Fruit fly (Drosophila melanogaster) whole organism, embryonic: ENCODE data around the gene a10.

Experiments used
- B-H2 ChIP-seq: fragments of 200-800 bp; sonication (Bioruptor generic); optimal IDR thresholded peaks from 2 replicates; lab custom pipeline; 2018; ENCODE audit warnings: missing biosample characterization, mild to moderate bottlenecking, missing genetic modification characterization
- Blimp-1 ChIP-seq: fragments of 200-800 bp; sonication (Bioruptor generic); optimal IDR thresholded peaks from 3 replicates; lab custom pipeline; 2018; ENCODE audit warnings: missing biosample characterization, missing genetic modification characterization, mild to moderate bottlenecking, moderate library complexity, missing genetic modification reagents
- CG10274 ChIP-seq: fragments of 200-800 bp; sonication (Bioruptor generic); optimal IDR thresholded peaks from 3 replicates; lab custom pipeline; 2017; ENCODE audit warnings: missing biosample characterization, mild to moderate bottlenecking, missing genetic modification characterization
- CG10366 ChIP-seq: fragments of 200-800 bp; sonication (Bioruptor generic); IDR thresholded peaks from 2 replicates; pipeline ENCODE4 v1.3.6; 2022; ENCODE audit warnings: missing biosample characterization, missing genetic modification characterization
- CG12236 ChIP-seq: fragments of 200-800 bp; sonication (Bioruptor generic); optimal IDR thresholded peaks from 2 replicates; lab custom pipeline; 2016; ENCODE audit warnings: missing biosample characterization, missing genetic modification characterization
- CG13123 ChIP-seq: fragments of 200-800 bp; sonication (Bioruptor generic); optimal IDR thresholded peaks from 2 replicates; lab custom pipeline; 2016; ENCODE audit warnings: missing biosample characterization, missing genetic modification characterization
- CG13894 ChIP-seq: fragments of 200-800 bp; sonication (Bioruptor generic); optimal IDR thresholded peaks from 3 replicates; lab custom pipeline; 2018; ENCODE audit warnings: missing biosample characterization, mild to moderate bottlenecking, missing genetic modification characterization, moderate library complexity
- CG14667 ChIP-seq: fragments of 200-800 bp; sonication (Bioruptor generic); IDR thresholded peaks from 2 replicates; pipeline ENCODE4 v1.3.6; 2022; ENCODE audit warnings: missing biosample characterization, missing genetic modification characterization
- CG15479 ChIP-seq: fragments of 200-800 bp; sonication (Bioruptor generic); optimal IDR thresholded peaks from 3 replicates; lab custom pipeline; 2019; ENCODE audit warnings: missing biosample characterization, mild to moderate bottlenecking, missing genetic modification characterization, moderate library complexity
- CG15514 ChIP-seq: fragments of 200-800 bp; sonication (Bioruptor generic); optimal IDR thresholded peaks from 3 replicates; lab custom pipeline; 2017; ENCODE audit warnings: missing biosample characterization, missing genetic modification characterization, mild to moderate bottlenecking, moderate library complexity, missing genetic modification reagents
- CG2116 ChIP-seq: fragments of 200-800 bp; sonication (Bioruptor generic); optimal IDR thresholded peaks from 3 replicates; lab custom pipeline; 2018; ENCODE audit warnings: missing biosample characterization, mild to moderate bottlenecking, missing genetic modification characterization
- CG2678 ChIP-seq: fragments of 200-800 bp; sonication (Bioruptor generic); optimal IDR thresholded peaks from 3 replicates; lab custom pipeline; 2019; ENCODE audit warnings: missing biosample characterization, mild to moderate bottlenecking, missing genetic modification characterization, moderate library complexity
- CG30431 ChIP-seq: fragments of 200-800 bp; sonication (Bioruptor generic); optimal IDR thresholded peaks from 2 replicates; lab custom pipeline; 2017; ENCODE audit warnings: missing biosample characterization, missing genetic modification characterization
- CG3407 ChIP-seq: fragments of 200-800 bp; sonication (Bioruptor generic); optimal IDR thresholded peaks from 2 replicates; lab custom pipeline; 2018; ENCODE audit warnings: missing biosample characterization, mild to moderate bottlenecking, missing genetic modification characterization
- CG3838 ChIP-seq: fragments of 200-800 bp; sonication (Bioruptor generic); optimal IDR thresholded peaks from 3 replicates; lab custom pipeline; 2016; ENCODE audit warnings: missing biosample characterization, missing genetic modification characterization
- CG6175 ChIP-seq: fragments of 200-800 bp; sonication (Bioruptor generic); IDR thresholded peaks from 3 replicates; pipeline ENCODE4 v1.3.6; 2022; ENCODE audit warnings: missing biosample characterization, missing genetic modification characterization
- CG8478 ChIP-seq: fragments of >200 bp; optimal IDR thresholded peaks from 2 replicates; lab custom pipeline; 2018
- CG8765 ChIP-seq: fragments of 200-800 bp; sonication (Bioruptor generic); IDR thresholded peaks from 2 replicates; pipeline ENCODE4 v1.3.6; 2022; ENCODE audit warnings: missing biosample characterization, missing genetic modification characterization
- CG8924 ChIP-seq: fragments of 200-800 bp; optimal IDR thresholded peaks from 3 replicates; lab custom pipeline; 2019; ENCODE audit warnings: missing biosample characterization, mild to moderate bottlenecking, missing genetic modification characterization, moderate library complexity
- CG9609 ChIP-seq: fragments of 200-800 bp; sonication (Bioruptor generic); optimal IDR thresholded peaks from 3 replicates; lab custom pipeline; 2016; ENCODE audit warnings: missing biosample characterization, missing genetic modification characterization
- CG9932 ChIP-seq: fragments of 200-800 bp; sonication (Bioruptor generic); IDR thresholded peaks from 2 replicates; pipeline ENCODE4 v1.3.6; 2022; ENCODE audit warnings: missing biosample characterization, missing genetic modification characterization
- CHES-1-like ChIP-seq: fragments of 200-800 bp; sonication (Bioruptor generic); optimal IDR thresholded peaks from 2 replicates; lab custom pipeline; 2016; ENCODE audit warnings: missing biosample characterization, missing genetic modification characterization
- Dref ChIP-seq: fragments of 200-800 bp; sonication (Bioruptor generic); IDR thresholded peaks from 2 replicates; pipeline ENCODE4 v1.3.6; 2022; ENCODE audit warnings: missing biosample characterization, missing genetic modification characterization
- HLH54F ChIP-seq: fragments of 200-800 bp; sonication (Bioruptor generic); optimal IDR thresholded peaks from 3 replicates; lab custom pipeline; 2016; ENCODE audit warnings: missing biosample characterization, missing genetic modification characterization
- Hr51 ChIP-seq, 2 experiments: fragments of 200-800 bp; sonication (Bioruptor generic); optimal IDR thresholded peaks; 2 replicates in 1 of 2; 3 replicates in 1 of 2; lab custom pipeline; 2016 to 2018; ENCODE audit warnings: missing biosample characterization in 2 of 2, missing genetic modification characterization in 2 of 2, mild to moderate bottlenecking in 1 of 2, moderate library complexity in 1 of 2
- Hr78 ChIP-seq, 2 experiments: fragments of 200-800 bp in 1 of 2; fragments of >200 bp in 1 of 2; sonication (Bioruptor generic) in 1 of 2; optimal IDR thresholded peaks; 2 replicates each; lab custom pipeline; 2017 to 2019; ENCODE audit warnings: missing biosample characterization in 2 of 2, missing genetic modification characterization in 2 of 2, mild to moderate bottlenecking in 1 of 2, moderate library complexity in 1 of 2
- Nf-YB ChIP-seq: fragments of 200-800 bp; sonication (Bioruptor generic); optimal IDR thresholded peaks from 3 replicates; lab custom pipeline; 2019; ENCODE audit warnings: missing biosample characterization, mild to moderate bottlenecking, missing genetic modification characterization, moderate library complexity
- Optix ChIP-seq: fragments of 200-800 bp; sonication (Bioruptor generic); IDR thresholded peaks from 3 replicates; pipeline ENCODE4 v1.3.6; 2022; ENCODE audit warnings: missing biosample characterization, missing genetic modification characterization
- Scr ChIP-seq: fragments of 200-800 bp; sonication (Bioruptor generic); IDR thresholded peaks from 2 replicates; pipeline ENCODE4 v1.3.6; 2022; ENCODE audit warnings: missing biosample characterization, missing genetic modification characterization; ENCODE audit not compliant: partially characterized antibody
- Sry-δ ChIP-seq: fragments of 200-800 bp; sonication (Bioruptor generic); optimal IDR thresholded peaks from 2 replicates; lab custom pipeline; 2016; ENCODE audit warnings: missing biosample characterization, missing genetic modification characterization
- Tbp ChIP-seq: fragments of >200 bp; optimal IDR thresholded peaks from 2 replicates; lab custom pipeline; 2018; ENCODE audit warnings: missing biosample characterization, missing genetic modification characterization
- ap ChIP-seq: fragments of 200-800 bp; sonication (Bioruptor generic); IDR thresholded peaks from 2 replicates; pipeline ENCODE4 v1.3.6; 2022; ENCODE audit warnings: missing biosample characterization, missing genetic modification characterization
- br ChIP-seq: fragments of >200 bp; optimal IDR thresholded peaks from 2 replicates; lab custom pipeline; 2017
- btn ChIP-seq: fragments of 200-800 bp; sonication (Bioruptor generic); optimal IDR thresholded peaks from 2 replicates; lab custom pipeline; 2016; ENCODE audit warnings: missing biosample characterization, missing genetic modification characterization
- caup ChIP-seq: fragments of 200-800 bp; sonication (Bioruptor generic); optimal IDR thresholded peaks from 3 replicates; lab custom pipeline; 2017; ENCODE audit warnings: missing biosample characterization, mild to moderate bottlenecking, missing genetic modification characterization, moderate library complexity; ENCODE audit not compliant: severe bottlenecking
- croc ChIP-seq: fragments of 200-800 bp; sonication (Bioruptor generic); conservative IDR thresholded peaks from 3 replicates; pipeline ENCODE4 v1.3.6; 2022; ENCODE audit warnings: missing biosample characterization, missing genetic modification characterization
- exex ChIP-seq: fragments of 200-800 bp; sonication (Bioruptor generic); optimal IDR thresholded peaks from 4 replicates; lab custom pipeline; 2018; ENCODE audit warnings: missing biosample characterization, mild to moderate bottlenecking, missing genetic modification characterization, moderate library complexity
- ftz-f1 ChIP-seq: fragments of 200-800 bp; sonication (Bioruptor generic); optimal IDR thresholded peaks from 2 replicates; lab custom pipeline; 2016; ENCODE audit warnings: missing biosample characterization, missing genetic modification characterization
- gce ChIP-seq: fragments of 200-800 bp; sonication (Bioruptor generic); IDR thresholded peaks from 3 replicates; pipeline ENCODE4 v1.3.6; 2022; ENCODE audit warnings: missing biosample characterization, missing genetic modification characterization
- gfzf ChIP-seq: fragments of 200-800 bp; sonication (Bioruptor generic); optimal IDR thresholded peaks from 2 replicates; lab custom pipeline; 2016; ENCODE audit warnings: missing biosample characterization, mild to moderate bottlenecking, missing genetic modification characterization, moderate library complexity
- jigr1 ChIP-seq: fragments of 200-800 bp; sonication (Bioruptor generic); IDR thresholded peaks from 3 replicates; pipeline ENCODE4 v1.3.6; 2022; ENCODE audit warnings: missing biosample characterization, missing genetic modification characterization
- jing ChIP-seq: fragments of 200-800 bp; sonication (Bioruptor generic); optimal IDR thresholded peaks from 2 replicates; lab custom pipeline; 2018; ENCODE audit warnings: missing biosample characterization, mild to moderate bottlenecking, missing genetic modification characterization
- lbe ChIP-seq: fragments of 200-800 bp; sonication (Bioruptor generic); optimal IDR thresholded peaks from 2 replicates; lab custom pipeline; 2016; ENCODE audit warnings: missing biosample characterization, mild to moderate bottlenecking, missing genetic modification characterization
- mam ChIP-seq: fragments of 200-800 bp; sonication (Bioruptor generic); optimal IDR thresholded peaks from 3 replicates; lab custom pipeline; 2016; ENCODE audit warnings: missing biosample characterization, missing genetic modification characterization
- oc ChIP-seq: fragments of 200-800 bp; sonication (Bioruptor generic); optimal IDR thresholded peaks from 2 replicates; lab custom pipeline; 2018; ENCODE audit warnings: missing biosample characterization, mild to moderate bottlenecking, missing genetic modification characterization, moderate library complexity
- pan ChIP-seq, 4 experiments: fragments of >200 bp in 3 of 4; fragments of 200-800 bp in 1 of 4; sonication (Bioruptor generic) in 1 of 4; optimal IDR thresholded peaks in 3 of 4; IDR thresholded peaks in 1 of 4; 2 replicates each; pipeline versions ENCODE4 v1.3.6 to Lab custom; 2017 to 2022; ENCODE audit warnings: missing biosample characterization in 2 of 4, missing genetic modification characterization in 2 of 4, mixed read lengths in 1 of 4
- pita ChIP-seq: fragments of 200-800 bp; sonication (Bioruptor generic); optimal IDR thresholded peaks from 2 replicates; lab custom pipeline; 2017; ENCODE audit warnings: missing biosample characterization, mild to moderate bottlenecking, missing genetic modification characterization
- row ChIP-seq: fragments of 200-800 bp; sonication (Bioruptor generic); IDR thresholded peaks from 3 replicates; pipeline ENCODE4 v1.3.6; 2022; ENCODE audit warnings: missing biosample characterization, missing genetic modification characterization
- sens ChIP-seq: fragments of 200-800 bp; sonication (Bioruptor generic); peaks from one replicate; lab custom pipeline; 2016; ENCODE audit warnings: missing biosample characterization, missing genetic modification characterization
- sens-2 ChIP-seq: fragments of 200-800 bp; sonication (Bioruptor generic); IDR thresholded peaks from 2 replicates; pipeline ENCODE4 v1.3.6; 2022; ENCODE audit warnings: missing biosample characterization, missing genetic modification characterization
- tx ChIP-seq: fragments of 200-800 bp; sonication (Bioruptor generic); optimal IDR thresholded peaks from 2 replicates; lab custom pipeline; 2016; ENCODE audit warnings: missing biosample characterization, missing genetic modification characterization

a10 gene

DNA sequence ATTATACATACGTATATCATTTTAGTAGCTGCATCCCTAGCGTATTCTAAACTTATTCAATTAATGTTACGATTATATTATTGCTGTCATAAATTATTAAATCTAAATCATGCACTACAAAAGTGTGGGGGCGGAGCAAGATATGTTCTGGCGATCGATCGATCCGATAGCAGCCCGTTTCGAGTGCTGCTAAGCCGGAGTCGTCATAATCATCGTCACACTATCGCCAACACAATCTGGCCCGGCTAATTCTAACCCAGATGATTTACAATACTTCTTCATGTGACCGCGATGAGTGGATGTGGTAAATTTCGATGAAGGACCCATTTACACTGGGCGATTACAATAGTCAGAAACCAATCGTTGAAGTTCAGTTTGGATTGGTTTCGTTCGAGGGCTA lies 28.7 kb downstream of the a10 start (continued):
- TF ChIP-seq Scr, result no peak
- TF ChIP-seq Sry-δ (GFP tag; lab: Kevin White, UChicago), result no peak
- peak; percentile 94 for TF ChIP-seq exex (tag; lab: Kevin White, UChicago)
- TF ChIP-seq CG15479 (GFP tag; lab: Kevin White, UChicago), result no peak
- TF ChIP-seq CG14667 (GFP tag; lab: Robert Waterston, UW), result no peak
- no peak for TF ChIP-seq gce (GFP tag; lab: Robert Waterston, UW)
- no peak for TF ChIP-seq CG13123
- TF ChIP-seq Optix, result no peak
- TF ChIP-seq CG6175 (GFP tag; lab: Robert Waterston, UW), result no peak
- no peak for TF ChIP-seq B-H2 (GFP tag; lab: Kevin White, UChicago)
- TF ChIP-seq oc (tag; lab: Kevin White, UChicago), result no peak
- TF ChIP-seq sens-2 (GFP tag; lab: Robert Waterston, UW), result peak; percentile 14; the same call in 1 of the 2 replicates
- TF ChIP-seq CG3838 (GFP tag; lab: Kevin White, UChicago), result no peak
- TF ChIP-seq br (lab: Kevin White, UChicago), result no peak

DNA sequence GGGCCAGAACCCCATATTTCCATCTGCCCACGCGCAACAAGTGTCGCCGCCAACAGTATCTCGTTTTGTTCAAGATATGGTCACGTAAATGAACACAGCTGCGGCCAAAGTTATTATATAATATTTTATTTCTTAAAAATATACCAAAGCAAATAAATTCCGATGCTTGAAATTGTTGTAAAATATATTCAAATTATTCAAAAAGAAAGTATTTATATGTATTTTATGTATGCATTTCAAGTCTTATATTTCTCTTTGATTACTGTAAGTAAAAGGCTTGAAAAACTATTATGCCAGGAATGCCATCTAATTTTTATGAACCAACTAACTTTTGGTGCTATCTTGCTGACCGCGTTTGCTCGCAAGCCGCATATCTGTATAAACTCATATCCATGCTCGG lies 34.4 kb downstream of the a10 start:
- TF ChIP-seq Hr51 (GFP tag; optimal IDR thresholded peaks at IDR 0.05; lab: Kevin White, UChicago) (peak in 1 of 2 experiments; percentile 69), CG13894 (tag; lab: Kevin White, UChicago) (no peak), CG12236 (GFP tag; lab: Kevin White, UChicago) (no peak), CG2678 (tag; lab: Kevin White, UChicago) (peak; percentile 56), jigr1 (GFP tag; lab: Robert Waterston, UW) (no peak), CG15514 (GFP tag; lab: Kevin White, UChicago) (no peak), Dref (GFP tag; lab: Robert Waterston, UW) (no peak), Tbp (no peak), sens (peak; percentile 71), CG8765 (GFP tag; lab: Robert Waterston, UW) (no peak), btn (GFP tag; lab: Kevin White, UChicago) (no peak), CG2116 (GFP tag; lab: Kevin White, UChicago) (no peak), HLH54F (GFP tag; lab: Kevin White, UChicago) (no peak), pan (optimal IDR thresholded peaks at IDR 0.05; lab: Kevin White, UChicago) (no peak), pan (GFP tag; optimal IDR thresholded peaks at IDR 0.05 in 1 of 2, IDR thresholded peaks at IDR 0.05 in 1 of 2) (peak in 1 of 2 experiments; percentile 30), CG10274 (no peak), gfzf (GFP tag; lab: Kevin White, UChicago) (no peak), Blimp-1 (peak; percentile 27), lbe (GFP tag; lab: Kevin White, UChicago) (peak; percentile 31), jing (GFP tag; lab: Kevin White, UChicago) (no peak), row (GFP tag; lab: Robert Waterston, UW) (peak; percentile 70), CG9609 (GFP tag; lab: Kevin White, UChicago) (no peak), CG3407 (GFP tag; lab: Kevin White, UChicago) (no peak), croc (GFP tag; lab: Robert Waterston, UW) (no peak), CG8478 (no peak), tx (no peak), pita (GFP tag; lab: Kevin White, UChicago) (no peak), CG8924 (no peak), caup (GFP tag; lab: Kevin White, UChicago) (no peak), CG30431 (GFP tag; lab: Kevin White, UChicago) (no peak), mam (GFP tag; lab: Kevin White, UChicago) (no peak), CG10366 (GFP tag; lab: Robert Waterston, UW) (no peak), ap (GFP tag; lab: Robert Waterston, UW) (no peak), CG9932 (peak; percentile 37; the same call in 1 of the 2 replicates), Hr78 (GFP tag; optimal IDR thresholded peaks at IDR 0.05; lab: Kevin White, UChicago) (peak in 1 of 2 experiments; percentile 9), ftz-f1 (no peak), CHES-1-like (GFP tag; lab: Kevin White, UChicago) (no peak), Nf-YB (GFP tag; lab: Kevin White, UChicago) (no peak)
